1 fruit fly cellular context compared by ENCODE assay signal in the genomic region with DNA sequence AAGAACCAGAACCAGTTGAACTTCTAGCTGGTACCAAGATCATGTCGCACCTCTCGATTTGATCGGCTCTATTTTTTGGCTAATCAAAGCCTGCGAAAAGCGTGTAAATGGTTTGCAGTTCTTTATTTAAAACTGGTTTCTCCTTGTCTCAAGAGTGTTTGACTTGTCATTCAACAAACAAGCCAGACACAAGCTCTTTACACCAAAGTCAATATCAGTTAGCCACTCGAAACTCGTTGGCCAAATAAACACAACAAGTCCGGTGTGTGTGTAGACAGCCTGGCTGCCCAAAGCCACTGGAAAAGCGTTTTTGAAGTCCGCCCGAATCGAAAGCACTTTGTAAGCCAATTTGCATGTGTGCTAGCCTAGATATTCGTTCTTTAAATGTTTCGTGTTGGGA.
A peak's percentile ranks its signal among the peaks of the same experiment; 100 is the strongest.
TF ChIP-seq lines count a peak whose summit lies in the region.

No protein-coding gene starts in this region.

TF ChIP-seq in whole organism, embryonic, 481 proteins besides CTCF, POLR2A, EP300 and RAD21 (continued from another document):
- TF ChIP-seq seq (GFP tag; IDR thresholded peaks at IDR 0.05; lab: Robert Waterston, UW) (peak; percentile 46; the same call in 1 of the 2 replicates), pan (optimal IDR thresholded peaks at IDR 0.05; lab: Kevin White, UChicago) (no peak), pan (GFP tag; optimal IDR thresholded peaks at IDR 0.05 in 1 of 2, IDR thresholded peaks at IDR 0.05 in 1 of 2) (peak in 1 of 2 experiments; percentile 37), HmgD (GFP tag; optimal IDR thresholded peaks at IDR 0.05; lab: Kevin White, UChicago) (no peak), sob (GFP tag; IDR thresholded peaks at IDR 0.05; lab: Robert Waterston, UW) (peak; percentile 46; the same call in 1 of the 2 replicates), Myb (GFP tag; optimal IDR thresholded peaks at IDR 0.05; lab: Kevin White, UChicago) (no peak), tio (GFP tag; optimal IDR thresholded peaks at IDR 0.05; lab: Kevin White, UChicago) (no peak), CG10209 (GFP tag; optimal IDR thresholded peaks at IDR 0.05; lab: Kevin White, UChicago) (peak; percentile 16), Deaf1 (tag; optimal IDR thresholded peaks at IDR 0.05; lab: Kevin White, UChicago) (no peak), Hr51 (GFP tag; optimal IDR thresholded peaks at IDR 0.05; lab: Kevin White, UChicago) (no peak), otp (GFP tag; IDR thresholded peaks at IDR 0.05; lab: Robert Waterston, UW) (0 out of 3 replicates have a peak, but pooled peaks have one; percentile 22), Med (GFP tag; lab: Kevin White, UChicago) (peak; percentile 78), CG12391 (tag; optimal IDR thresholded peaks at IDR 0.05; lab: Kevin White, UChicago) (no peak), hkb (optimal IDR thresholded peaks at IDR 0.05; lab: Kevin White, UChicago) (no peak), hkb (GFP tag; IDR thresholded peaks at IDR 0.05; lab: Robert Waterston, UW) (peak; percentile 14; the same call in 1 of the 2 replicates), sisA (GFP tag; IDR thresholded peaks at IDR 0.05; lab: Robert Waterston, UW) (no peak), CG9876 (GFP tag; optimal IDR thresholded peaks at IDR 0.05; lab: Kevin White, UChicago) (no peak), CG10543 (GFP tag; optimal IDR thresholded peaks at IDR 0.05; lab: Kevin White, UChicago) (no peak), lab (GFP tag; optimal IDR thresholded peaks at IDR 0.05; lab: Kevin White, UChicago) (peak; percentile 62), Spps (tag; optimal IDR thresholded peaks at IDR 0.05; lab: Kevin White, UChicago) (no peak), CG9932 (GFP tag; IDR thresholded peaks at IDR 0.05; lab: Robert Waterston, UW) (peak; percentile 13; the same call in 1 of the 2 replicates), Fer3 (tag; optimal IDR thresholded peaks at IDR 0.05; lab: Kevin White, UChicago) (no peak), grn (GFP tag; optimal IDR thresholded peaks at IDR 0.05; lab: Kevin White, UChicago) (no peak), CG3163 (GFP tag; optimal IDR thresholded peaks at IDR 0.05; lab: Kevin White, UChicago) (no peak), tin (GFP tag; optimal IDR thresholded peaks at IDR 0.05; lab: Kevin White, UChicago) (no peak), CG12659 (GFP tag; optimal IDR thresholded peaks at IDR 0.05; lab: Kevin White, UChicago) (no peak), CG17359 (tag; optimal IDR thresholded peaks at IDR 0.05; lab: Kevin White, UChicago) (peak; percentile 6), bsh (GFP tag; optimal IDR thresholded peaks at IDR 0.05; lab: Kevin White, UChicago) (peak in 1 of 2 experiments; percentile 4), peb (GFP tag; IDR thresholded peaks at IDR 0.05; lab: Robert Waterston, UW) (no peak), Hr39 (optimal IDR thresholded peaks at IDR 0.05; lab: Kevin White, UChicago) (no peak), eyg (GFP tag; optimal IDR thresholded peaks at IDR 0.05; lab: Kevin White, UChicago) (no peak), CG8359 (GFP tag; optimal IDR thresholded peaks at IDR 0.05; lab: Kevin White, UChicago; ENCODE audit: borderline replicate concordance) (no peak), usp (GFP tag; optimal IDR thresholded peaks at IDR 0.05; lab: Kevin White, UChicago) (no peak), nau (GFP tag; optimal IDR thresholded peaks at IDR 0.05; lab: Kevin White, UChicago) (no peak), schlank (tag; optimal IDR thresholded peaks at IDR 0.05; lab: Kevin White, UChicago) (no peak), gfzf (GFP tag; optimal IDR thresholded peaks at IDR 0.05; lab: Kevin White, UChicago) (no peak), mirr (GFP tag; optimal IDR thresholded peaks at IDR 0.05; lab: Kevin White, UChicago) (peak; percentile 53), Dad (GFP tag; optimal IDR thresholded peaks at IDR 0.05; lab: Kevin White, UChicago) (no peak), oc (tag; optimal IDR thresholded peaks at IDR 0.05; lab: Kevin White, UChicago) (no peak), HHEX (GFP tag; optimal IDR thresholded peaks at IDR 0.05; lab: Kevin White, UChicago) (no peak), pros (GFP tag; optimal IDR thresholded peaks at IDR 0.05; lab: Kevin White, UChicago) (no peak), D (optimal IDR thresholded peaks at IDR 0.05; lab: Kevin White, UChicago) (no peak), D (GFP tag; optimal IDR thresholded peaks at IDR 0.05; lab: Kevin White, UChicago) (no peak), CG5180 (GFP tag; optimal IDR thresholded peaks at IDR 0.05; lab: Kevin White, UChicago) (no peak), nerfin-1 (tag; optimal IDR thresholded peaks at IDR 0.05; lab: Kevin White, UChicago) (no peak), CG3407 (GFP tag; optimal IDR thresholded peaks at IDR 0.05; lab: Kevin White, UChicago) (peak; percentile 18), CG15269 (tag; optimal IDR thresholded peaks at IDR 0.05; lab: Kevin White, UChicago) (peak; percentile 30), maf-S (GFP tag; optimal IDR thresholded peaks at IDR 0.05; lab: Kevin White, UChicago) (no peak), stc (GFP tag; IDR thresholded peaks at IDR 0.05; lab: Robert Waterston, UW) (peak; percentile 56), chinmo (GFP tag; IDR thresholded peaks at IDR 0.05; lab: Robert Waterston, UW; ENCODE audit: partially characterized antibody) (0 out of 4 replicates have a peak, but pooled peaks have one; percentile 5), da (GFP tag; optimal IDR thresholded peaks at IDR 0.05; lab: Kevin White, UChicago) (no peak)
